Worm (Caenorhabditis elegans) whole organism, young adult: ENCODE measurements around the gene ppm-1.G.

Source experiments
- D2030.7 ChIP-seq: fragments of 200-800 bp; sonication (Bioruptor generic); IDR thresholded peaks from 2 replicates; pipeline ENCODE4 v1.3.6; 2022; ENCODE audit warnings: missing genetic modification reagents, missing genetic modification characterization, missing compliant biosample characterization
- K11D2.4 ChIP-seq: fragments of 200-800 bp; sonication (Bioruptor generic); IDR thresholded peaks from 2 replicates; pipeline ENCODE4 v1.3.6; 2022; ENCODE audit warnings: missing genetic modification reagents, missing genetic modification characterization, missing compliant biosample characterization
- K12H6.12 ChIP-seq: fragments of 200-800 bp; sonication (Bioruptor generic); optimal IDR thresholded peaks from 2 replicates; lab custom pipeline; 2018; ENCODE audit warnings: mild to moderate bottlenecking, missing genetic modification characterization, missing compliant biosample characterization
- ama-1 ChIP-seq, 3 experiments: fragments of 150-350 bp in 1 of 3; sonication (generic microtip) in 2 of 3; optimal IDR thresholded peaks; 2 replicates each; lab custom pipeline; 2014 to 2018; ENCODE audit warnings: missing biosample characterization in 2 of 3, missing genetic modification characterization in 2 of 3, missing genetic modification reagents in 2 of 3
- egl-44 ChIP-seq: fragments of 200-800 bp; sonication (Bioruptor generic); IDR thresholded peaks from 2 replicates; pipeline ENCODE4 v1.3.6; 2022; ENCODE audit warnings: missing genetic modification reagents, missing genetic modification characterization, missing compliant biosample characterization
- lag-1 ChIP-seq: fragments of 200-800 bp; sonication (Bioruptor generic); IDR thresholded peaks from 2 replicates; pipeline ENCODE4 v1.3.6; 2022; ENCODE audit warnings: missing genetic modification reagents, missing genetic modification characterization, missing compliant biosample characterization
- snpc-4 ChIP-seq, 5 experiments: fragments of 150-350 bp in 1 of 5; sonication (generic microtip) in 4 of 5; optimal IDR thresholded peaks; 2 replicates each; lab custom pipeline; 2014 to 2018; ENCODE audit warnings: missing genetic modification characterization in 5 of 5, missing biosample characterization in 3 of 5, antibody characterized with exemption in 2 of 5, mild to moderate bottlenecking in 2 of 5, missing compliant biosample characterization in 2 of 5, missing genotype in 2 of 5, moderate library complexity in 2 of 5, missing genetic modification reagents in 1 of 5
- unc-62 ChIP-seq: fragments of 150-350 bp; optimal IDR thresholded peaks from 2 replicates; lab custom pipeline; 2014; ENCODE audit warnings: missing biosample characterization, missing genetic modification reagents, missing genetic modification characterization

DNA sequence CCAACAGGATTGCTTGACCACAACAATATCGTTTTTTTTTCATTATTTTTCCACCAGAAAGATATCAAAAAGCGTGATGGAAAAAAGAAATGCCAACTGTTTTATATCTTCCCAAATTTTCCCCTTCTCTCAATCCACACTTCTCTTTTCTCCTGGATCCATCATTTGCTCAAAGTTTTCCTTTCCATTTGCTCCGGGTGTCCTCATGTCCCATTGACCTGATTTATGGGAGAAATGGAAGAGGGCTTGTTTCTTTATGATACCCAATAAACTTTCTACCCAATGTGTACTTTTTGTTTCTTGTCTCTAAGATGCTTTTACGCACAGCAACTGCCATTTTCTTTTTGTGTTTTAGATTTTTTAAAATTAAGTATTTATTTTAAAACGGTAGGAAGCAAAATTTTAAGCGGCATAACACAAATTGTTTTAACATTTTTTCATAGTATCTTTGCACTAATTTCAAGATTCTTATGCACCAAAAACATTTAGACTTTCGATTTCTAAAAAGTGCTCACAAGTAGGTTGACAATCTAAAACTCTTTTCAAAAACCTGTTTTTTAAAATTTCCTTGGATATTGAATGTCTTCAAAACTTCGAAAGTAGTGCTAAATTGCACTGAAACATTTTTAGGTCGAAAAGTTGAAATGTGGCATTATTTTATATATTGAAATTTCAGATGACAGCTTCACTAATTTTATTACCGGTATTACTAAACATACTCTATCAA is 39.2 kb downstream of the ppm-1.G start, which contains the start of gene clec-149:
- no peak for TF ChIP-seq ama-1 (optimal IDR thresholded peaks at IDR 0.05; lab: Kevin White, UChicago)
- TF ChIP-seq ama-1 (GFP tag; optimal IDR thresholded peaks at IDR 0.05; lab: Kevin White, UChicago), result no peak
- no peak for TF ChIP-seq unc-62 (GFP tag; lab: Kevin White, UChicago)
- TF ChIP-seq K11D2.4, result no peak
- TF ChIP-seq egl-44, result no peak
- no peak for TF ChIP-seq lag-1
- TF ChIP-seq K12H6.12 (tag; lab: Kevin White, UChicago), result no peak
- TF ChIP-seq D2030.7, result no peak
- no peak for TF ChIP-seq snpc-4 (GFP tag; optimal IDR thresholded peaks at IDR 0.05; lab: Kevin White, UChicago)
- TF ChIP-seq snpc-4 (tag; optimal IDR thresholded peaks at IDR 0.05; lab: Kevin White, UChicago), result no peak
